Fruit fly (Drosophila melanogaster) whole organism, wandering third instar larva: ENCODE results near the gene CG5835.

ENCODE experiments used
- Myc ChIP-seq: fragments of >200 bp; optimal IDR thresholded peaks from 2 replicates; lab custom pipeline; 2017
- N ChIP-seq: fragments of >200 bp; optimal IDR thresholded peaks from 2 replicates; lab custom pipeline; 2018; ENCODE audit warnings: missing biosample characterization, missing external identifiers, missing genetic modification characterization
- OdsH ChIP-seq: fragments of 200-800 bp; sonication (Bioruptor generic); optimal IDR thresholded peaks from 2 replicates; lab custom pipeline; 2016; ENCODE audit warnings: missing biosample characterization, mild to moderate bottlenecking, missing genetic modification characterization
- Sp1 ChIP-seq: fragments of 200-800 bp; sonication (Bioruptor generic); optimal IDR thresholded peaks from 3 replicates; lab custom pipeline; 2019; ENCODE audit warnings: missing biosample characterization, mild to moderate bottlenecking, missing genetic modification characterization, moderate library complexity
- br ChIP-seq: fragments of 200-800 bp; sonication (Bioruptor generic); optimal IDR thresholded peaks from 2 replicates; lab custom pipeline; 2016; ENCODE audit warnings: missing biosample characterization, missing genetic modification characterization
- fru ChIP-seq: fragments of 200-800 bp; sonication (Bioruptor generic); optimal IDR thresholded peaks from 3 replicates; lab custom pipeline; 2016; ENCODE audit warnings: missing biosample characterization, mild to moderate bottlenecking, missing genetic modification characterization
- h ChIP-seq: fragments of 200-800 bp; sonication (Bioruptor generic); optimal IDR thresholded peaks from 3 replicates; lab custom pipeline; 2016; ENCODE audit warnings: missing biosample characterization, mild to moderate bottlenecking, missing genetic modification characterization
- lola ChIP-seq: fragments of >200 bp; optimal IDR thresholded peaks from 2 replicates; lab custom pipeline; 2017; ENCODE audit warnings: missing biosample characterization, missing genetic modification characterization
- pan ChIP-seq: fragments of >200 bp; optimal IDR thresholded peaks from 2 replicates; lab custom pipeline; 2017

- no peak for TF ChIP-seq Myc (lab: Kevin White, UChicago)
- no peak for TF ChIP-seq br (GFP tag; lab: Kevin White, UChicago)
- TF ChIP-seq h = no peak
- no peak for TF ChIP-seq lola (GFP tag; lab: Kevin White, UChicago)
- TF ChIP-seq fru (GFP tag; lab: Kevin White, UChicago) = no peak
- no peak for TF ChIP-seq pan
- TF ChIP-seq OdsH = no peak
- no peak for TF ChIP-seq Sp1 (GFP tag; lab: Kevin White, UChicago)
- TF ChIP-seq N (GFP tag; lab: Kevin White, UChicago) = no peak
These were observed 45.4 kb downstream of the CG5835 start for dm6 chr3R:19108126-19108525.
